Fruit fly (Drosophila melanogaster): ENCODE measurements around the gene RpL27A.

DNA sequence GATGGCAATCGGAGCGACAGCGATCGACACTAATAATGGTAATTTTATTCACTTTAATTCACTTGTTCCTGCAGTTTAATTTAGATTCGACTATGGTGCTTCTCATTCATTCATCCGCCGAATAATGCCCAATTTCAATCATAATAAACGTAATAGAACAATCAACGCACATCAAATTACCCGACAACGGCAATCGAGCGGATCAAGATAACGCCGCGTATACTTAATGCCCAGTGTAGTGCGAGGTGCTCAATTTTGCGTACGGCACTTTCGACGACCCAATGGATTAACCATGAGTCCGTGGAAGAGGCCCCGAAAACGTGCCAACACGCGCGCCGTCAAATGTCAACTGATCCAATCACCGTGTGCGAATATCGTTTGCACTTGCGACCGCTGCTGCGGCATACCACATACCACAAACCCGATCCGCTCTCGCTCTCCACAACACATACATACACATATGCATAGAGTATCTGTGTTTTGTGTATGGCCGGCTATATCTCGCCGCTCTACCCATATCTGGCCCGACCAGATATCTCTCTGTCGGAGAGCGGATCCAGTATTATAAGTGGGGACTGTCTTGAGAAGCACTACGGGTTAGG is 18.6 kb upstream of the RpL27A start, which contains the start of gene ine:
- TF ChIP-seq psq (optimal IDR thresholded peaks at IDR 0.05) (no peak), pan (optimal IDR thresholded peaks at IDR 0.05) (no peak), EcR (GFP tag; optimal IDR thresholded peaks at IDR 0.05) (no peak), usp (GFP tag; optimal IDR thresholded peaks at IDR 0.05) (no peak), Dll (optimal IDR thresholded peaks at IDR 0.05) (no peak)
